Worm (Caenorhabditis elegans) whole organism, midembryonic: Measurements from ENCODE around the gene F09C12.8.

Experiments
- T22C8.4 ChIP-seq: fragments of 200-800 bp; sonication (Bioruptor generic); IDR thresholded peaks from 2 replicates; pipeline ENCODE4 v1.3.6; 2022; ENCODE audit warnings: missing genetic modification characterization, missing compliant biosample characterization
- cog-1 ChIP-seq: sonication (generic microtip); optimal IDR thresholded peaks from 2 replicates; lab custom pipeline; 2016; ENCODE audit warnings: missing genetic modification characterization, missing compliant biosample characterization
- flt-1 ChIP-seq: fragments of 200-800 bp; sonication (Bioruptor generic); IDR thresholded peaks from 2 replicates; pipeline ENCODE4 v1.3.6; 2022; ENCODE audit warnings: missing genetic modification characterization, missing compliant biosample characterization
- ref-1 ChIP-seq: fragments of 200-800 bp; sonication (Bioruptor generic); conservative IDR thresholded peaks from 2 replicates; pipeline ENCODE4 v1.3.6; 2022; ENCODE audit warnings: missing genetic modification reagents, missing genetic modification characterization, missing compliant biosample characterization
- tab-1 ChIP-seq: fragments of 200-800 bp; sonication (Bioruptor generic); IDR thresholded peaks from 2 replicates; pipeline ENCODE4 v1.3.6; 2022; ENCODE audit warnings: missing genetic modification characterization, missing compliant biosample characterization
- ztf-23 ChIP-seq: fragments of 200-800 bp; sonication (Bioruptor generic); IDR thresholded peaks from 2 replicates; pipeline ENCODE4 v1.3.6; 2022; ENCODE audit warnings: missing genetic modification reagents, missing genetic modification characterization, missing compliant biosample characterization
- ztf-29 ChIP-seq: fragments of 200-800 bp; sonication (Bioruptor generic); IDR thresholded peaks from 2 replicates; pipeline ENCODE4 v1.3.6; 2022; ENCODE audit warnings: missing genetic modification reagents, missing genetic modification characterization, missing compliant biosample characterization

- TF ChIP-seq cog-1 (tag; lab: Kevin White, UChicago) (no peak), flt-1 (GFP tag; lab: Robert Waterston, UW) (no peak), ztf-29 (no peak), T22C8.4 (GFP tag; lab: Robert Waterston, UW) (no peak), ref-1 (GFP tag; lab: Robert Waterston, UW) (no peak), tab-1 (GFP tag; lab: Robert Waterston, UW) (no peak), ztf-23 (no peak)
These were observed 19.6 kb downstream of the F09C12.8 start for ce11 chrII:5131800-5132199.
